Worm (Caenorhabditis elegans) whole organism, mixed stage, embryonic: ENCODE data around the gene F47G9.6.
A peak's percentile ranks its signal among the peaks of the same experiment; 100 is the strongest.

Experiments
- M03D4.4 ChIP-seq: sonication (generic microtip); optimal IDR thresholded peaks from 2 replicates; lab custom pipeline; 2017; ENCODE audit warnings: mild to moderate bottlenecking, missing genetic modification characterization, missing compliant biosample characterization
- bed-3 ChIP-seq: fragments of 200-800 bp; sonication (Bioruptor generic); optimal IDR thresholded peaks from 3 replicates; lab custom pipeline; 2018; ENCODE audit warnings: mild to moderate bottlenecking, missing genetic modification characterization, moderate library complexity, missing compliant biosample characterization
- blmp-1 ChIP-seq: fragments of 150-350 bp; optimal IDR thresholded peaks from 2 replicates; lab custom pipeline; 2014; ENCODE audit warnings: missing biosample characterization, missing genetic modification characterization
- ceh-83 ChIP-seq: fragments of 200-800 bp; sonication (Bioruptor generic); optimal IDR thresholded peaks from 2 replicates; lab custom pipeline; 2018; ENCODE audit warnings: mild to moderate bottlenecking, missing genetic modification characterization, missing compliant biosample characterization
- ces-1 ChIP-seq: fragments of 150-350 bp; optimal IDR thresholded peaks from 2 replicates; lab custom pipeline; 2014; ENCODE audit warnings: missing biosample characterization, missing genetic modification reagents, missing genetic modification characterization
- cnd-1 ChIP-seq: fragments of 200-800 bp; sonication (Bioruptor generic); optimal IDR thresholded peaks from 2 replicates; lab custom pipeline; 2018; ENCODE audit warnings: mild to moderate bottlenecking, missing genetic modification characterization, missing compliant biosample characterization
- elt-1 ChIP-seq: sonication (generic microtip); optimal IDR thresholded peaks from 2 replicates; lab custom pipeline; 2017; ENCODE audit warnings: missing genetic modification characterization, mild to moderate bottlenecking, missing compliant biosample characterization, antibody characterized with exemption, moderate library complexity, borderline replicate concordance; ENCODE audit not compliant: insufficient read depth
- ham-2 ChIP-seq: fragments of 200-800 bp; sonication (Bioruptor generic); optimal IDR thresholded peaks from 2 replicates; lab custom pipeline; 2018; ENCODE audit warnings: mild to moderate bottlenecking, missing genetic modification characterization, missing compliant biosample characterization
- hlh-1 ChIP-seq: fragments of 150-350 bp; optimal IDR thresholded peaks from 2 replicates; lab custom pipeline; 2014; ENCODE audit warnings: missing biosample characterization, missing genetic modification reagents, missing genetic modification characterization
- lin-13 ChIP-seq: fragments of 150-350 bp; optimal IDR thresholded peaks from 2 replicates; lab custom pipeline; 2014; ENCODE audit warnings: missing biosample characterization, missing genetic modification characterization
- lin-32 ChIP-seq: fragments of 200-800 bp; sonication (Bioruptor generic); optimal IDR thresholded peaks from 2 replicates; lab custom pipeline; 2018; ENCODE audit warnings: mild to moderate bottlenecking, missing genetic modification characterization, missing compliant biosample characterization
- lsy-2 ChIP-seq: fragments of 150-350 bp; optimal IDR thresholded peaks from 2 replicates; lab custom pipeline; 2014; ENCODE audit warnings: missing biosample characterization, missing genetic modification characterization
- mab-5 ChIP-seq: fragments of 150-350 bp; optimal IDR thresholded peaks from 2 replicates; lab custom pipeline; 2014; ENCODE audit warnings: missing biosample characterization, missing genetic modification characterization
- mep-1 ChIP-seq: fragments of 150-350 bp; optimal IDR thresholded peaks from 2 replicates; lab custom pipeline; 2017; ENCODE audit warnings: missing biosample characterization, missing genetic modification reagents, missing genetic modification characterization, inconsistent platforms
- mls-2 ChIP-seq: sonication (generic microtip); optimal IDR thresholded peaks from 2 replicates; lab custom pipeline; 2016; ENCODE audit warnings: mild to moderate bottlenecking, missing genetic modification characterization, moderate library complexity, missing compliant biosample characterization
- nhr-12 ChIP-seq: fragments of 150-350 bp; optimal IDR thresholded peaks from 2 replicates; lab custom pipeline; 2014; ENCODE audit warnings: missing biosample characterization, missing genetic modification characterization
- nhr-2 ChIP-seq: fragments of 150-350 bp; optimal IDR thresholded peaks from 2 replicates; lab custom pipeline; 2014; ENCODE audit warnings: missing biosample characterization, missing genetic modification characterization
- nhr-28 ChIP-seq: fragments of 150-350 bp; optimal IDR thresholded peaks from 2 replicates; lab custom pipeline; 2014; ENCODE audit warnings: missing biosample characterization, missing genetic modification characterization
- nhr-76 ChIP-seq: sonication (generic microtip); optimal IDR thresholded peaks from 2 replicates; lab custom pipeline; 2017; ENCODE audit warnings: missing biosample characterization, missing genetic modification characterization
- pha-4 ChIP-seq: fragments of 150-350 bp; optimal IDR thresholded peaks from 2 replicates; lab custom pipeline; 2018; ENCODE audit warnings: missing biosample characterization, missing genetic modification reagents, missing genetic modification characterization
- sem-2 ChIP-seq: fragments of 200-800 bp; sonication (Bioruptor generic); optimal IDR thresholded peaks from 2 replicates; lab custom pipeline; 2018; ENCODE audit warnings: mild to moderate bottlenecking, missing genetic modification characterization, missing compliant biosample characterization
- sptf-1 ChIP-seq: sonication (generic microtip); optimal IDR thresholded peaks from 2 replicates; lab custom pipeline; 2017; ENCODE audit warnings: mild to moderate bottlenecking, missing genetic modification characterization, moderate library complexity, missing compliant biosample characterization
- tbx-8 ChIP-seq: fragments of 200-800 bp; sonication (Bioruptor generic); optimal IDR thresholded peaks from 2 replicates; lab custom pipeline; 2018; ENCODE audit warnings: mild to moderate bottlenecking, missing genetic modification characterization, moderate library complexity, missing compliant biosample characterization
- unc-120 ChIP-seq: sonication (generic microtip); optimal IDR thresholded peaks from 2 replicates; lab custom pipeline; 2017; ENCODE audit warnings: missing genetic modification characterization, missing compliant biosample characterization; ENCODE audit not compliant: poor library complexity, severe bottlenecking
- unc-39 ChIP-seq: fragments of 150-350 bp; optimal IDR thresholded peaks from 2 replicates; lab custom pipeline; 2014; ENCODE audit warnings: missing biosample characterization, missing genetic modification characterization
- unc-62 ChIP-seq: fragments of 150-350 bp; optimal IDR thresholded peaks from 2 replicates; lab custom pipeline; 2014; ENCODE audit warnings: missing biosample characterization, missing genetic modification reagents, missing genetic modification characterization
- zip-8 ChIP-seq: fragments of 150-350 bp; optimal IDR thresholded peaks from 2 replicates; lab custom pipeline; 2014; ENCODE audit warnings: missing biosample characterization, missing genetic modification characterization
- ztf-11 ChIP-seq: fragments of 150-350 bp; optimal IDR thresholded peaks from 2 replicates; lab custom pipeline; 2014; ENCODE audit warnings: missing biosample characterization, missing genetic modification characterization

Gene F47G9.6

DNA sequence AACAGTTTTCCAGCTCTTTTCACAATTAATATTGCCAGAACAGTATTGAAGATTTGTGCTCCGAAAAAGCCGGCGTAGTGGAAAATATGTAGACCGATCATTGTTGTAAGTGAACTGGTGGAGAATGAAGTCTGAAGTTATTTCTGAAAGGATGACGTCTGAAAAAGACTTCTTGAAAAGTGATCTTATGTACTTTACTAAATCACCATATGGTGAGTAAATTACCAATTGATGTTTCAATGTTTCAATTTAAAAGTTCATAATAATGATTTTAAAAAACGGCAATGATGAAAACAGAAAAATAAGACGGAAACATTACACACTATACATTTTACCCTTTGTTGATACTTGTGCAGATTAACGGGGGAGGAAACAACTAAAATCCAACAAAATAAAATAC, 5.5 kb upstream of the F47G9.6 start, which contains the start of gene str-141:
Gene str-141 (minus strand): TSS at position 101 of the 400 bp plus-strand sequence.
- TF ChIP-seq unc-39, result no peak
- no peak for TF ChIP-seq nhr-12 (tag; lab: Kevin White, UChicago)

DNA sequence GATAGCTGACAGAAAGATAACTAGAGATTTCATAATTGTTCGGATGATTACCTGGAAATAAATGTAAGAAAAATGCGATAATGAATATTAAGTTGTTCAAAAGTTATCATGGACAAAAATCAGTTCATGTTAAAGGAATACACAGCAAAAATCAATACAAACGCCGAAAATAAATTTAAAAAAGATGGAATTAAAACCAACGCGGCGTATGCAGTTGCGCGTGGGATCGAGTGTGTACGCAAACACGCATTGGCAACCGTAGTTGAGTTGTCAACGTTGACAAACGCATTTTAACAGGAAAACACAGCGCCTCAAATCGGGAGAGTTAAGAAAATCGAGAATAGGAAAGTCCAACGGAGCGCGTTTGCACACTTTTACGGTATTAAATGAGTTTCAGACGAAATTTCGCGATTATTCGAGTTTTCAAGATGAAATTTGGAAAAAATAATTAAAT, 2.3 kb upstream of the F47G9.6 start, which contains the start of gene tmed-10:
Gene tmed-10 (minus strand): TSS at position 51 of the 454 bp plus-strand sequence.
- peak; percentile 70 for TF ChIP-seq ces-1 (GFP tag; lab: Kevin White, UChicago)
- TF ChIP-seq unc-120 (tag; lab: Kevin White, UChicago), result peak; percentile 12
- TF ChIP-seq nhr-2 (tag; lab: Kevin White, UChicago), result no peak
- no peak for TF ChIP-seq unc-62 (GFP tag; lab: Kevin White, UChicago)
- TF ChIP-seq mep-1 (tag; lab: Kevin White, UChicago), result peak; percentile 34
- no peak for TF ChIP-seq sptf-1 (tag; lab: Kevin White, UChicago)
- no peak for TF ChIP-seq elt-1 (tag; lab: Kevin White, UChicago)
- no peak for TF ChIP-seq ztf-11 (tag; lab: Kevin White, UChicago)
- TF ChIP-seq lsy-2 (tag; lab: Kevin White, UChicago), result peak; percentile 88
- TF ChIP-seq ham-2 (GFP tag; lab: Kevin White, UChicago), result no peak
- TF ChIP-seq hlh-1 (tag; lab: Kevin White, UChicago), result peak; percentile 22
- TF ChIP-seq lin-13 (tag; lab: Kevin White, UChicago), result peak; percentile 6
- TF ChIP-seq pha-4, result peak; percentile 6

DNA sequence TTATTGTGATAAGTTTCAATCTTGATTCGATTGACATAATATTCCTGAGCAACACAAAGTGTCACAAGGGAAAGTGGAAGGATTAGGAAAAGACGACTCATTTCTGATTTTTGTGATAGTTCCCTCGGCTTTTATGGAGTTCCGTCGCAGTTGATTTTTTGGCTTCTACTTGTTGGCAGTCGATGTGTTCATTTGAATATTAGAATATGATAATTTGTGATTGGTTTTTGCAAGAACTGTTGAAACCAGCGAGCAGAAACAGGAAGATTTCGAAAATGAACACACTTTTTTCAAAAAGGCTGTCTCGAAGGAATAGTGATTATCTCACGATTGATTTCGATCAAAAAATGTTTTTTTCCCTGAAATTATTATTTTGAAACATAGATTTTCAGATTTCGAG, 5.0 kb downstream of the F47G9.6 start, which contains the start of gene T02E9.6:
Gene T02E9.6 (minus strand): TSS at position 101 of the 400 bp plus-strand sequence.
- no peak for TF ChIP-seq zip-8 (tag; lab: Kevin White, UChicago)

DNA sequence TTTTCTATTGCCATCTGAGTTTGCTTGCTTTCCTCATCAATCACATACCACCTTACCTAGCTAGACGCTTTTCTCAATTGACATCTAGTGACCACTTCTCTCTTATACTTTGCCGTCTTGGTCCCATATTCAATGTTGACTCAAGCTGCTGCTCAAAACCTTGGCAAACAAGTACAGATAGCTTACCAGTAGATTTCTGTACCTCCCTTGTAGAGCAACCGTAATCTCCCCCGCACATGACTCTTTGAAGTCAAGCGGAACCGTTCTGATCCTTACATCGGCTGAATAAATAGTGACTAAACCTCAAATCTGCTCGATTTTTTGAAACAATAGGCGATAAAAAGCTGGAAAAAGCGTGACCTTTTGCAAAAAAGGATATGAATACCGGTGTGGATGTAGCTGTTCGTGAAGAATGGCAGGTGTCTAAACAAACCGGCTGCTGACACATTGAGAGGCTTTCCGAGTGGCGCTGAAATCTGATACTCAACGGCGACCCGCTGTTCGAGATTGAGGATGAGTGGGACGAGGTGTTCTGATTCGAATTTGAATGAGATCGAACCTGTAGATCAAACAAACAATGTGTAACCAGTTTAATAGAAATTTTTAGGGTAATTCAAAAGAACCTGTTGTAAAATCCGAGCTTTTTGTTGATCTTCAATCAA, 6.7 kb downstream of the F47G9.6 start:
- TF ChIP-seq nhr-28 (tag; lab: Kevin White, UChicago) (no peak), pha-4 (peak; percentile 4), nhr-2 (tag; lab: Kevin White, UChicago) (peak; percentile 8), blmp-1 (tag; lab: Kevin White, UChicago) (no peak), nhr-76 (no peak)

DNA sequence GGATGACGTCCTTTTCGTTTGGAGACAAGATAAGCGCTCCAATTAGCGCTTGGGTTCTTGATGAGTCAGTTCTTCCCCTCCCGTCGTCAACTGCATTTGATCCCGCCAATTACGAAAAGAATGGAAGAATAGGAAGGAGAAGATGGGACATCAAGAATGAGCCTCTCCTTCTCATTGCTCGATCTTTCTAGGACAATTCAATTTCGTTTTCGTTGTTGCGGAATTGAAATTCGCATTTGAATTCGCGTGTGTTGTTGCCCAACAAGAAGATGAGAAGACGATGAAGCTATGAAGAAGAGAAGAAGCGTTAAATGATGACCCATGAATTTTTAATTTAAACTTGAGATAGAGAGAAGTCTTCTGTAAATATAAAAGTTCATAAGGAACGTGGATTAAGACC, 7.7 kb downstream of the F47G9.6 start:
- TF ChIP-seq ces-1 (GFP tag; lab: Kevin White, UChicago) (peak; percentile 91), pha-4 (no peak), sptf-1 (tag; lab: Kevin White, UChicago) (no peak)

DNA sequence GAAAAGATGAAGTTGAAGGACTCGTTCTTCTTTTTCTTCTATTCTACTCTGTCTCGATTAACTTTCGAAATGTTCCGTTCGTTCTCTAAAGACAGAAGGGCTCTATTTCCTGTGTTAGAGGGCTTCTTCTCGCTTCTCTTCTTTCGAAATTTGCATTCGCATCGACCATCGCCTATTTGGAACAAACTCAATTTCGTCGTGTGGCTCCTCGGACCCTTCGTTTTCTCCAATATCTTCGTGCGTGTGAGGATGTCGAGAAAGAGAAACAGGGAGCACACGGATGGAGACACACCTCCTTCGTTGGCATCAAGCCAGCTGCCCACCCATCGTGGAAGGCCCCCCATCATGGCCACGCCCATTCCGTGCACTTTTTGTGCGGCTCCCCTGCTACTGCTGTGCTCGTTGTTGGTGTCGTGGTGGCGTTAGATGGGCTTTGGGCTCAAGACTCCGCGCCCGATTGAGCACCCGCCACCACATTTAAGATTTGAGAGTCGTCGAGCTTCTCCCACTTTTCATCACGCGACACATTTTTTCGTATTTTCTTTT, 12.0 kb downstream of the F47G9.6 start:
- TF ChIP-seq mls-2 (peak; percentile 43), nhr-76 (no peak), ztf-11 (tag; lab: Kevin White, UChicago) (no peak), lsy-2 (tag; lab: Kevin White, UChicago) (no peak), ces-1 (GFP tag; lab: Kevin White, UChicago) (peak; percentile 95), tbx-8 (no peak), ceh-83 (GFP tag; lab: Kevin White, UChicago) (no peak), nhr-2 (tag; lab: Kevin White, UChicago) (no peak), sem-2 (GFP tag; lab: Kevin White, UChicago) (no peak), cnd-1 (tag; lab: Kevin White, UChicago) (no peak), lin-32 (no peak), M03D4.4 (tag; lab: Kevin White, UChicago) (no peak), bed-3 (GFP tag; lab: Kevin White, UChicago) (no peak), nhr-28 (tag; lab: Kevin White, UChicago) (no peak), ham-2 (GFP tag; lab: Kevin White, UChicago) (no peak), mab-5 (no peak)
